Worm (Caenorhabditis elegans) whole organism, L1 larva: ENCODE data around the gene dyf-7.
A peak's percentile ranks its signal among the peaks of the same experiment; 100 is the strongest.

ENCODE experiments used
- C04F5.9 ChIP-seq: sonication (generic microtip); optimal IDR thresholded peaks from 2 replicates; lab custom pipeline; 2016; ENCODE audit warnings: missing genetic modification characterization, missing compliant biosample characterization
- C34B4.2 ChIP-seq: sonication (generic microtip); optimal IDR thresholded peaks from 2 replicates; lab custom pipeline; 2017; ENCODE audit warnings: mild to moderate bottlenecking, missing genetic modification characterization, missing compliant biosample characterization
- F16B12.6 ChIP-seq: fragments of 150-350 bp; optimal IDR thresholded peaks from 2 replicates; lab custom pipeline; 2014; ENCODE audit warnings: missing biosample characterization, missing genetic modification characterization
- aha-1 ChIP-seq: fragments of 150-350 bp; optimal IDR thresholded peaks from 2 replicates; lab custom pipeline; 2014; ENCODE audit warnings: missing biosample characterization, missing genetic modification characterization
- blmp-1 ChIP-seq: fragments of 150-350 bp; optimal IDR thresholded peaks from 2 replicates; lab custom pipeline; 2014; ENCODE audit warnings: missing biosample characterization, missing genetic modification characterization
- dpl-1 ChIP-seq, 3 experiments: fragments of 150-350 bp in 2 of 3; sonication (generic microtip) in 1 of 3; optimal IDR thresholded peaks; 2 replicates each; lab custom pipeline; 2014 to 2017; ENCODE audit warnings: missing biosample characterization in 3 of 3, missing genetic modification characterization in 3 of 3, missing genetic modification reagents in 3 of 3
- efl-1 ChIP-seq, 4 experiments: fragments of 150-350 bp; optimal IDR thresholded peaks in 3 of 4; peaks in 1 of 4; 1 replicate in 1 of 4; 2 replicates in 3 of 4; lab custom pipeline; 2014; ENCODE audit warnings: missing biosample characterization in 2 of 4, missing genetic modification characterization in 2 of 4, missing genetic modification reagents in 2 of 4
- efl-3 ChIP-seq: fragments of 200-800 bp; sonication (Bioruptor generic); optimal IDR thresholded peaks from 2 replicates; lab custom pipeline; 2018; ENCODE audit warnings: mild to moderate bottlenecking, missing genetic modification characterization, missing compliant biosample characterization
- egl-13 ChIP-seq: sonication (generic microtip); optimal IDR thresholded peaks from 2 replicates; lab custom pipeline; 2016; ENCODE audit warnings: missing genotype, missing genetic modification reagents, missing genetic modification characterization, missing compliant biosample characterization
- elt-2 ChIP-seq: sonication (generic microtip); optimal IDR thresholded peaks from 2 replicates; lab custom pipeline; 2016; ENCODE audit warnings: missing genetic modification characterization, mild to moderate bottlenecking, inconsistent platforms, missing compliant biosample characterization, missing genetic modification reagents
- elt-3 ChIP-seq, 6 experiments: fragments of 150-350 bp in 1 of 6; sonication (generic microtip); optimal IDR thresholded peaks; 2 replicates each; lab custom pipeline; 2017 to 2018; ENCODE audit warnings: missing biosample characterization in 6 of 6, missing genetic modification characterization in 6 of 6, inconsistent platforms in 1 of 6
- ets-5 ChIP-seq: fragments of 200-800 bp; sonication (Bioruptor generic); IDR thresholded peaks from 2 replicates; pipeline ENCODE4 v1.3.6; 2022; ENCODE audit warnings: missing genetic modification characterization, missing compliant biosample characterization
- fkh-10 ChIP-seq: sonication (generic microtip); optimal IDR thresholded peaks from 2 replicates; lab custom pipeline; 2017; ENCODE audit warnings: missing biosample characterization, missing genetic modification reagents, missing genetic modification characterization
- hlh-4 ChIP-seq: sonication (generic microtip); optimal IDR thresholded peaks from 2 replicates; lab custom pipeline; 2016; ENCODE audit warnings: mild to moderate bottlenecking, missing genetic modification characterization, missing compliant biosample characterization
- irx-1 ChIP-seq: sonication (generic microtip); optimal IDR thresholded peaks from 2 replicates; lab custom pipeline; 2016; ENCODE audit warnings: missing genetic modification characterization, missing compliant biosample characterization
- lin-13 ChIP-seq: fragments of 150-350 bp; optimal IDR thresholded peaks from 2 replicates; lab custom pipeline; 2014; ENCODE audit warnings: missing biosample characterization, missing genetic modification reagents, missing genetic modification characterization
- lin-14 ChIP-seq: fragments of 200-800 bp; sonication (Bioruptor generic); optimal IDR thresholded peaks from 2 replicates; lab custom pipeline; 2018; ENCODE audit warnings: mild to moderate bottlenecking, missing genetic modification characterization, moderate library complexity, missing compliant biosample characterization
- lin-35 ChIP-seq, 2 experiments: fragments of 150-350 bp; optimal IDR thresholded peaks; 2 replicates each; lab custom pipeline; 2014; ENCODE audit warnings: missing biosample characterization in 2 of 2, missing genetic modification characterization in 2 of 2, missing genetic modification reagents in 2 of 2
- lin-39 ChIP-seq: fragments of 150-350 bp; optimal IDR thresholded peaks from 2 replicates; lab custom pipeline; 2014; ENCODE audit warnings: missing biosample characterization, missing genetic modification reagents, missing genetic modification characterization
- lir-3 ChIP-seq: sonication (generic microtip); optimal IDR thresholded peaks from 2 replicates; lab custom pipeline; 2016; ENCODE audit warnings: mild to moderate bottlenecking, missing genetic modification characterization, moderate library complexity, missing compliant biosample characterization; ENCODE audit not compliant: poor library complexity
- lsy-2 ChIP-seq, 2 experiments: fragments of 150-350 bp; optimal IDR thresholded peaks; 2 replicates each; lab custom pipeline; 2014; ENCODE audit warnings: missing biosample characterization in 2 of 2, missing genetic modification characterization in 2 of 2
- mab-9 ChIP-seq: fragments of 200-800 bp; sonication (Bioruptor generic); IDR thresholded peaks from 2 replicates; pipeline ENCODE4 v1.3.6; 2022; ENCODE audit warnings: missing genetic modification reagents, missing genetic modification characterization, missing compliant biosample characterization
- mdl-1 ChIP-seq, 2 experiments: fragments of 150-350 bp; optimal IDR thresholded peaks; 2 replicates each; lab custom pipeline; 2014 to 2017; ENCODE audit warnings: missing biosample characterization in 2 of 2, missing genetic modification characterization in 2 of 2, inconsistent platforms in 1 of 2
- mep-1 ChIP-seq: fragments of 150-350 bp; optimal IDR thresholded peaks from 2 replicates; lab custom pipeline; 2014; ENCODE audit warnings: missing biosample characterization, missing genetic modification characterization
- nhr-20 ChIP-seq: sonication (generic microtip); optimal IDR thresholded peaks from 2 replicates; lab custom pipeline; 2016; ENCODE audit warnings: mild to moderate bottlenecking, missing genetic modification characterization, missing compliant biosample characterization
- nhr-47 ChIP-seq: sonication (generic microtip); optimal IDR thresholded peaks from 2 replicates; lab custom pipeline; 2016; ENCODE audit warnings: mild to moderate bottlenecking, missing genetic modification characterization, moderate library complexity, missing compliant biosample characterization
- nhr-71 ChIP-seq: sonication (generic microtip); optimal IDR thresholded peaks from 2 replicates; lab custom pipeline; 2016; ENCODE audit warnings: mild to moderate bottlenecking, missing genetic modification characterization, moderate library complexity, missing compliant biosample characterization
- nhr-76 ChIP-seq: sonication (generic microtip); optimal IDR thresholded peaks from 2 replicates; lab custom pipeline; 2017; ENCODE audit warnings: missing biosample characterization, missing genetic modification characterization
- nhr-84 ChIP-seq: sonication (generic microtip); optimal IDR thresholded peaks from 2 replicates; lab custom pipeline; 2017; ENCODE audit warnings: missing biosample characterization, missing genetic modification characterization
- pag-3 ChIP-seq: sonication (generic microtip); optimal IDR thresholded peaks from 2 replicates; lab custom pipeline; 2017; ENCODE audit warnings: missing genetic modification characterization, mild to moderate bottlenecking, missing compliant biosample characterization, antibody characterized with exemption, borderline replicate concordance; ENCODE audit not compliant: insufficient read depth
- pax-3 ChIP-seq: fragments of 200-800 bp; sonication (Bioruptor generic); optimal IDR thresholded peaks from 2 replicates; lab custom pipeline; 2018; ENCODE audit warnings: mild to moderate bottlenecking, missing genetic modification characterization, moderate library complexity, missing compliant biosample characterization
- rnt-1 ChIP-seq: sonication (generic microtip); optimal IDR thresholded peaks from 2 replicates; lab custom pipeline; 2016; ENCODE audit warnings: mild to moderate bottlenecking, missing genetic modification characterization, moderate library complexity, missing compliant biosample characterization
- skn-1 ChIP-seq: fragments of 150-350 bp; optimal IDR thresholded peaks from 2 replicates; lab custom pipeline; 2014; ENCODE audit warnings: missing biosample characterization, missing genetic modification characterization
- sox-4 ChIP-seq: sonication (generic microtip); optimal IDR thresholded peaks from 2 replicates; lab custom pipeline; 2016; ENCODE audit warnings: missing genetic modification characterization, missing compliant biosample characterization
- sptf-1 ChIP-seq: fragments of 150-350 bp; optimal IDR thresholded peaks from 2 replicates; lab custom pipeline; 2014; ENCODE audit warnings: missing biosample characterization, missing genetic modification characterization
- tbx-2 ChIP-seq: sonication (generic microtip); optimal IDR thresholded peaks from 2 replicates; lab custom pipeline; 2016; ENCODE audit warnings: missing genetic modification characterization, missing compliant biosample characterization
- tlp-1 ChIP-seq: fragments of 150-350 bp; optimal IDR thresholded peaks from 2 replicates; lab custom pipeline; 2014; ENCODE audit warnings: missing biosample characterization, missing genetic modification characterization
- unc-62 ChIP-seq: fragments of 150-350 bp; optimal IDR thresholded peaks from 2 replicates; lab custom pipeline; 2014; ENCODE audit warnings: missing biosample characterization, missing genetic modification reagents, missing genetic modification characterization
- unc-86 ChIP-seq: sonication (generic microtip); optimal IDR thresholded peaks from 2 replicates; lab custom pipeline; 2016; ENCODE audit warnings: missing genetic modification characterization, missing compliant biosample characterization
- unc-98 ChIP-seq: fragments of 200-800 bp; sonication (Bioruptor generic); IDR thresholded peaks from 2 replicates; pipeline ENCODE4 v1.3.6; 2022; ENCODE audit warnings: missing genetic modification characterization, missing compliant biosample characterization
- xbp-1 ChIP-seq: sonication (generic microtip); optimal IDR thresholded peaks from 2 replicates; lab custom pipeline; 2016; ENCODE audit warnings: missing genetic modification characterization, missing compliant biosample characterization
- ztf-4 ChIP-seq: fragments of 150-350 bp; optimal IDR thresholded peaks from 2 replicates; lab custom pipeline; 2014; ENCODE audit warnings: missing biosample characterization, missing genetic modification characterization

The dyf-7 gene

ce11 chrX:9676788-9677454, 21.5 kb upstream of the dyf-7 start:
- no peak for TF ChIP-seq mep-1 (tag; lab: Kevin White, UChicago)
- TF ChIP-seq elt-2 (tag; lab: Kevin White, UChicago): peak; percentile 65

ce11 chrX:9677927-9678326, 20.5 kb upstream of the dyf-7 start:
- no peak for TF ChIP-seq hlh-4 (tag; lab: Kevin White, UChicago)
- TF ChIP-seq rnt-1 (tag; lab: Kevin White, UChicago): no peak
- TF ChIP-seq pag-3 (tag; lab: Kevin White, UChicago): no peak
- TF ChIP-seq tbx-2 (tag; lab: Kevin White, UChicago): no peak
- no peak for TF ChIP-seq lsy-2 (tag; optimal IDR thresholded peaks at IDR 0.05; lab: Kevin White, UChicago)
- no peak for TF ChIP-seq C04F5.9 (tag; lab: Kevin White, UChicago)
- TF ChIP-seq nhr-84 (tag; lab: Kevin White, UChicago): no peak
- no peak for TF ChIP-seq aha-1 (tag; lab: Kevin White, UChicago)
- no peak for TF ChIP-seq elt-3 (tag; optimal IDR thresholded peaks at IDR 0.05; lab: Kevin White, UChicago)
- TF ChIP-seq unc-98: no peak

ce11 chrX:9679427-9679826, 19.0 kb upstream of the dyf-7 start:
- TF ChIP-seq nhr-71 (tag; lab: Kevin White, UChicago) (peak; percentile 18), sox-4 (tag; lab: Kevin White, UChicago) (no peak), tlp-1 (tag; lab: Kevin White, UChicago) (no peak), lin-35 (GFP tag; optimal IDR thresholded peaks at IDR 0.05; lab: Kevin White, UChicago) (peak in 1 of 2 experiments; percentile 28), skn-1 (tag; lab: Kevin White, UChicago) (no peak), F16B12.6 (tag; lab: Kevin White, UChicago) (no peak), lin-14 (no peak), unc-62 (GFP tag; lab: Kevin White, UChicago) (no peak), nhr-47 (tag; lab: Kevin White, UChicago) (no peak), ets-5 (GFP tag; lab: Robert Waterston, UW) (no peak), sptf-1 (tag; lab: Kevin White, UChicago) (no peak), irx-1 (tag; lab: Kevin White, UChicago) (no peak), pax-3 (tag; lab: Kevin White, UChicago) (no peak), lin-39 (tag; lab: Kevin White, UChicago) (no peak), efl-1 (optimal IDR thresholded peaks at IDR 0.05; lab: Kevin White, UChicago) (no peak), efl-1 (GFP tag; optimal IDR thresholded peaks at IDR 0.05 in 1 of 2; lab: Kevin White, UChicago) (peak in 1 of 2 experiments; percentile 59), nhr-20 (tag; lab: Kevin White, UChicago) (peak; percentile 36), mdl-1 (tag; optimal IDR thresholded peaks at IDR 0.05; lab: Kevin White, UChicago) (peak in 1 of 2 experiments; percentile 4), elt-2 (tag; lab: Kevin White, UChicago) (peak; percentile 86), C34B4.2 (tag; lab: Kevin White, UChicago) (no peak), efl-3 (GFP tag; lab: Kevin White, UChicago) (no peak)
- TF ChIP-seq, all 84 proteins: peak for 6

ce11 chrX:9680119-9680682, 18.3 kb upstream of the dyf-7 start, which contains the start of gene ifp-1:
TSS of gene ifp-1 (minus strand) at chrX:9680169.
- TF ChIP-seq lir-3 (no peak), pax-3 (tag; lab: Kevin White, UChicago) (no peak), C34B4.2 (tag; lab: Kevin White, UChicago) (no peak), C04F5.9 (tag; lab: Kevin White, UChicago) (no peak), mab-9 (GFP tag; lab: Robert Waterston, UW) (no peak), lin-35 (GFP tag; optimal IDR thresholded peaks at IDR 0.05; lab: Kevin White, UChicago) (peak in 1 of 2 experiments; percentile 24), elt-2 (tag; lab: Kevin White, UChicago) (peak; percentile 92), blmp-1 (tag; lab: Kevin White, UChicago) (no peak), pag-3 (tag; lab: Kevin White, UChicago) (no peak), egl-13 (tag; lab: Kevin White, UChicago) (no peak), nhr-20 (tag; lab: Kevin White, UChicago) (peak; percentile 11), nhr-76 (no peak), fkh-10 (GFP tag; lab: Kevin White, UChicago) (no peak), dpl-1 (GFP tag; optimal IDR thresholded peaks at IDR 0.05; lab: Kevin White, UChicago) (no peak), lin-13 (no peak), ztf-4 (no peak), unc-86 (tag; lab: Kevin White, UChicago) (no peak), xbp-1 (tag; lab: Kevin White, UChicago) (no peak)
